Fruit fly (Drosophila melanogaster) whole organism, wandering third instar larva: ENCODE measurements around the gene nur.

ENCODE experiments used
- Abd-B ChIP-seq: fragments of >200 bp; optimal IDR thresholded peaks from 2 replicates; lab custom pipeline; 2017; ENCODE audit warnings: missing biosample characterization, missing genetic modification characterization
- CG32264 ChIP-seq: fragments of 200-800 bp; sonication (Bioruptor generic); optimal IDR thresholded peaks from 2 replicates; lab custom pipeline; 2016; ENCODE audit warnings: missing biosample characterization, missing genetic modification characterization
- CrebA ChIP-seq: fragments of 200-800 bp; sonication (Bioruptor generic); optimal IDR thresholded peaks from 2 replicates; lab custom pipeline; 2016; ENCODE audit warnings: missing biosample characterization, mild to moderate bottlenecking, missing genetic modification characterization, borderline replicate concordance
- Dfd ChIP-seq: fragments of >200 bp; optimal IDR thresholded peaks from 2 replicates; lab custom pipeline; 2017; ENCODE audit warnings: missing biosample characterization, missing genetic modification characterization
- Dif ChIP-seq: fragments of 200-275, 200-300 bp; sonication (Bioruptor generic); optimal IDR thresholded peaks from 2 replicates; lab custom pipeline; 2018; ENCODE audit warnings: missing biosample characterization, missing genetic modification characterization; ENCODE audit not compliant: partially characterized antibody
- HLH106 ChIP-seq: fragments of 200-800 bp; optimal IDR thresholded peaks from 3 replicates; lab custom pipeline; 2019; ENCODE audit warnings: missing biosample characterization, mild to moderate bottlenecking, missing genetic modification characterization, moderate library complexity
- Hnf4 ChIP-seq: fragments of 200-800 bp; sonication (Bioruptor generic); optimal IDR thresholded peaks from 2 replicates; lab custom pipeline; 2016; ENCODE audit warnings: missing biosample characterization, mild to moderate bottlenecking, missing genetic modification characterization
- Hr78 ChIP-seq: fragments of >200 bp; optimal IDR thresholded peaks from 2 replicates; lab custom pipeline; 2017; ENCODE audit warnings: missing biosample characterization, missing genetic modification characterization
- Hr83 ChIP-seq: fragments of 200-300 bp; sonication (Bioruptor generic); optimal IDR thresholded peaks from 2 replicates; lab custom pipeline; 2016; ENCODE audit warnings: missing biosample characterization, mild to moderate bottlenecking, missing genetic modification characterization, moderate library complexity; ENCODE audit not compliant: poor library complexity, severe bottlenecking
- Jra ChIP-seq: sonication (Bioruptor generic); optimal IDR thresholded peaks from 2 replicates; lab custom pipeline; 2016; ENCODE audit warnings: missing biosample characterization, missing genetic modification characterization
- Mio ChIP-seq: sonication (Bioruptor generic); optimal IDR thresholded peaks from 2 replicates; lab custom pipeline; 2016; ENCODE audit warnings: missing biosample characterization, missing genetic modification characterization
- Myc ChIP-seq: fragments of >200 bp; optimal IDR thresholded peaks from 2 replicates; lab custom pipeline; 2017
- N ChIP-seq: fragments of >200 bp; optimal IDR thresholded peaks from 2 replicates; lab custom pipeline; 2018; ENCODE audit warnings: missing biosample characterization, missing external identifiers, missing genetic modification characterization
- Rel ChIP-seq, 2 experiments: fragments of 200-800 bp; sonication (Bioruptor generic) in 1 of 2; optimal IDR thresholded peaks; 2 replicates in 1 of 2; 3 replicates in 1 of 2; lab custom pipeline; 2016 to 2019; ENCODE audit warnings: mild to moderate bottlenecking in 2 of 2, missing biosample characterization in 2 of 2, missing genetic modification characterization in 2 of 2, moderate library complexity in 1 of 2
- Sp1 ChIP-seq: fragments of 200-800 bp; sonication (Bioruptor generic); optimal IDR thresholded peaks from 3 replicates; lab custom pipeline; 2019; ENCODE audit warnings: missing biosample characterization, mild to moderate bottlenecking, missing genetic modification characterization, moderate library complexity
- Vsx2 ChIP-seq: fragments of 200-300, 225-300 bp; sonication (Bioruptor generic); optimal IDR thresholded peaks from 2 replicates; lab custom pipeline; 2018; ENCODE audit warnings: missing biosample characterization, missing genetic modification characterization; ENCODE audit not compliant: partially characterized antibody
- br ChIP-seq: fragments of 200-800 bp; sonication (Bioruptor generic); optimal IDR thresholded peaks from 2 replicates; lab custom pipeline; 2016; ENCODE audit warnings: missing biosample characterization, missing genetic modification characterization
- brk ChIP-seq: fragments of 200-800 bp; sonication (Bioruptor generic); optimal IDR thresholded peaks from 2 replicates; lab custom pipeline; 2016; ENCODE audit warnings: missing biosample characterization, mild to moderate bottlenecking, missing genetic modification characterization
- dl ChIP-seq, 2 experiments: fragments of 175-275, 200-275 bp in 1 of 2; fragments of 200-275 bp in 1 of 2; sonication (Bioruptor generic); optimal IDR thresholded peaks; lab custom pipeline; 2018; ENCODE audit warnings: mild to moderate bottlenecking in 2 of 2, missing biosample characterization in 2 of 2, missing genetic modification characterization in 2 of 2, moderate library complexity in 2 of 2; ENCODE audit not compliant: partially characterized antibody in 2 of 2, insufficient read depth in 1 of 2
- dmrt93B ChIP-seq: fragments of 200-800 bp; sonication (Bioruptor generic); optimal IDR thresholded peaks from 2 replicates; lab custom pipeline; 2018; ENCODE audit warnings: missing biosample characterization, mild to moderate bottlenecking, missing genetic modification characterization
- dsf ChIP-seq: sonication (Bioruptor generic); optimal IDR thresholded peaks from 2 replicates; lab custom pipeline; 2016; ENCODE audit warnings: missing biosample characterization, missing genetic modification characterization, borderline replicate concordance
- foxo ChIP-seq, 2 experiments: fragments of 200-800 bp; sonication (Bioruptor generic); optimal IDR thresholded peaks; 2 replicates in 1 of 2; 3 replicates in 1 of 2; lab custom pipeline; 2016 to 2017; ENCODE audit warnings: missing biosample characterization in 2 of 2, missing genetic modification characterization in 2 of 2
- fru ChIP-seq: fragments of 200-800 bp; sonication (Bioruptor generic); optimal IDR thresholded peaks from 3 replicates; lab custom pipeline; 2016; ENCODE audit warnings: missing biosample characterization, mild to moderate bottlenecking, missing genetic modification characterization
- h ChIP-seq: fragments of 200-800 bp; sonication (Bioruptor generic); optimal IDR thresholded peaks from 3 replicates; lab custom pipeline; 2016; ENCODE audit warnings: missing biosample characterization, mild to moderate bottlenecking, missing genetic modification characterization
- jim ChIP-seq: fragments of 175-275, 200-325 bp; sonication (Bioruptor generic); optimal IDR thresholded peaks from 2 replicates; lab custom pipeline; 2016; ENCODE audit warnings: missing biosample characterization, mild to moderate bottlenecking, missing genetic modification characterization
- lola ChIP-seq: fragments of >200 bp; optimal IDR thresholded peaks from 2 replicates; lab custom pipeline; 2017; ENCODE audit warnings: missing biosample characterization, missing genetic modification characterization
- pan ChIP-seq: fragments of >200 bp; optimal IDR thresholded peaks from 2 replicates; lab custom pipeline; 2017
- psq ChIP-seq: fragments of 200-800 bp; sonication (Bioruptor generic); optimal IDR thresholded peaks from 3 replicates; lab custom pipeline; 2017; ENCODE audit warnings: missing biosample characterization, mild to moderate bottlenecking, missing genetic modification characterization, moderate library complexity
- rgr ChIP-seq: fragments of 200-800 bp; sonication (Bioruptor generic); optimal IDR thresholded peaks from 3 replicates; lab custom pipeline; 2016; ENCODE audit warnings: missing biosample characterization, mild to moderate bottlenecking, missing genetic modification characterization
- sage ChIP-seq: fragments of 200-800 bp; sonication (Bioruptor generic); optimal IDR thresholded peaks from 2 replicates; lab custom pipeline; 2016; ENCODE audit warnings: missing biosample characterization, mild to moderate bottlenecking, missing genetic modification characterization
- sv ChIP-seq: fragments of 200-800 bp; sonication (Bioruptor generic); optimal IDR thresholded peaks from 3 replicates; lab custom pipeline; 2016; ENCODE audit warnings: missing biosample characterization, missing genetic modification characterization
- tai ChIP-seq: sonication (Bioruptor generic); optimal IDR thresholded peaks from 2 replicates; lab custom pipeline; 2016; ENCODE audit warnings: missing biosample characterization, missing genetic modification characterization
- usp ChIP-seq: fragments of >200 bp; optimal IDR thresholded peaks from 2 replicates; lab custom pipeline; 2017; ENCODE audit warnings: missing biosample characterization, missing genetic modification characterization
- woc ChIP-seq: sonication (Bioruptor generic); optimal IDR thresholded peaks from 2 replicates; lab custom pipeline; 2016; ENCODE audit warnings: missing biosample characterization, mild to moderate bottlenecking, missing genetic modification characterization

The nur gene

DNA sequence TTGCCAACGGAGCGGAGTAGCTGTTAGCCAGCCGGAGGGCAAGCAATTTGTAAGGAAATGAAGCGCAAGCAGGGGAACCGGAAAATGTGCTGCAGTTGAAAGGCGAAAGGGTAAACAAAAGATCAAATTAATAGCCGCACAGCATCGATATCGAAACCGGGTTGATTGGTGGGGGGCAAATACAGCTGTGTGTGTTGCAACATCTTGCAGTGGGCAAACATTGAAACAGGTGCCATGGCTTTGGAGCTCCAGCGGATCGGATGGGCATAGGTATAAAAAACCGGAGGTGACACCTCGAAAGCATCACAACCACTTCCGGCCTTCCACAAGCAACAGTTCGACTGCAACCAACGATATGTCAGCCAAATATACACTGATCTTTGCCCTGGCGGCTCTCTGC lies at the start of gene nur:
TSS of gene nur (plus strand) at position 301 of the 400 bp plus-strand sequence.
- TF ChIP-seq rgr (GFP tag; lab: Kevin White, UChicago) (no peak), tai (no peak), CrebA (GFP tag; lab: Kevin White, UChicago) (no peak), usp (GFP tag; lab: Kevin White, UChicago) (no peak), pan (lab: Kevin White, UChicago) (no peak), h (GFP tag; lab: Kevin White, UChicago) (no peak), Sp1 (GFP tag; lab: Kevin White, UChicago) (no peak), Rel (GFP tag; optimal IDR thresholded peaks at IDR 0.05; lab: Kevin White, UChicago) (no peak), Rel (tag; optimal IDR thresholded peaks at IDR 0.05; lab: Kevin White, UChicago) (no peak), Vsx2 (GFP tag; lab: Kevin White, UChicago) (no peak), brk (GFP tag; lab: Kevin White, UChicago) (no peak)

DNA sequence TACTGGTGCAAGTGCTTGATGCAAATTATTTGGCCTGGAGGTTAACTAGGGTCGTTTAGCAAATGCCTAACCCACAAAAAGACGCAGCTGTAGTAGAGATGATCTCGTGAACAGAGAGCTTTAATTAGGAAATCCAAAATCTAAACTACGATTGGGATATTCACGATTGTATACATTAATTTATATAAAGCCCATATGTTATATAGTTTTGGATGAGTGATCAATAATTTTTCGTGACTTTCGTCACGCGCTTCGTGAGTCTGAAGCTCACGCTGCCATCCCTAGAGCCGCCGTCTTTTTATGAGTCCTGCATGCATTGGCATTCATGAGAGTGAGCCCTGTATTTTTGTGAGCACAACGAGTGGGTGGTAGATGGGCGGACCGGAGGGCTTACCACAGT lies 36.9 kb upstream of the nur start:
- TF ChIP-seq Abd-B (GFP tag; lab: Kevin White, UChicago) = no peak
- TF ChIP-seq N (GFP tag; lab: Kevin White, UChicago) = no peak
- no peak for TF ChIP-seq dsf
- TF ChIP-seq Rel (GFP tag; optimal IDR thresholded peaks at IDR 0.05; lab: Kevin White, UChicago) = no peak
- no peak for TF ChIP-seq Rel (tag; optimal IDR thresholded peaks at IDR 0.05; lab: Kevin White, UChicago)
- no peak for TF ChIP-seq rgr (GFP tag; lab: Kevin White, UChicago)
- no peak for TF ChIP-seq psq (GFP tag; lab: Kevin White, UChicago)
- TF ChIP-seq sage = no peak
- no peak for TF ChIP-seq woc (GFP tag; lab: Kevin White, UChicago)
- no peak for TF ChIP-seq Hr78 (GFP tag; lab: Kevin White, UChicago)
- TF ChIP-seq CG32264 (GFP tag; lab: Kevin White, UChicago) = no peak
- TF ChIP-seq pan (lab: Kevin White, UChicago) = no peak
- peak; percentile 21 for TF ChIP-seq fru (GFP tag; lab: Kevin White, UChicago)
- no peak for TF ChIP-seq Dfd
- no peak for TF ChIP-seq tai
- TF ChIP-seq Jra (GFP tag; lab: Kevin White, UChicago) = no peak
- no peak for TF ChIP-seq jim (GFP tag; lab: Kevin White, UChicago)
- TF ChIP-seq brk (GFP tag; lab: Kevin White, UChicago) = no peak
- TF ChIP-seq sv (GFP tag; lab: Kevin White, UChicago) = no peak
- no peak for TF ChIP-seq dl (GFP tag; optimal IDR thresholded peaks at IDR 0.05; lab: Kevin White, UChicago; ENCODE audit: insufficient read depth in 1 of 2, partially characterized antibody in 2 of 2)
- no peak for TF ChIP-seq lola (GFP tag; lab: Kevin White, UChicago)
- no peak for TF ChIP-seq Hnf4 (GFP tag; lab: Kevin White, UChicago)
- TF ChIP-seq HLH106 (tag; lab: Kevin White, UChicago) = peak; percentile 11
- no peak for TF ChIP-seq Mio (GFP tag; lab: Kevin White, UChicago)
- TF ChIP-seq Dif (GFP tag; lab: Kevin White, UChicago) = no peak
- no peak for TF ChIP-seq dmrt93B (GFP tag; lab: Kevin White, UChicago)
- TF ChIP-seq foxo (GFP tag; optimal IDR thresholded peaks at IDR 0.05; lab: Kevin White, UChicago) = peak in 1 of 2 experiments; percentile 11
- TF ChIP-seq h (GFP tag; lab: Kevin White, UChicago) = peak; percentile 28
- no peak for TF ChIP-seq Myc (lab: Kevin White, UChicago)
- TF ChIP-seq Sp1 (GFP tag; lab: Kevin White, UChicago) = no peak
- TF ChIP-seq Hr83 = no peak
- TF ChIP-seq, all 38 proteins: peak for 4

DNA sequence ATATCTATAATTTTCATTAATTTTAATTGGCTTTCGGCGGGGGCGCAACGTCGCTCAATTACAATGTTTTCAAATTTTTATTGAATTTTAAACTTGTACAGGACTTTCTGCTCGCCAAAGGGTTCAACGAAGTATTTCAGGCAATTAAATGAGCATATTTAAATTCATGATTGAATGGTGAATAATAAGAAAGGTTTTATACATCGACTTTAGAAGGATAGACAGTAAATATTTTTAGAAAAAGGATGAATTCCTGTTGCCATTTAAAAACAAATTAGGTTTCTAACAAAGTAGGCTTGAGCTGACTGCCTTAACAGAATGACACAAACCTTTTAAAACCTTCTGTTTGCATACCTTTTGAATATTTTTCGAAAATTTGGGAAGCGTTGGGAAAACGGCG lies 28.0 kb upstream of the nur start, which contains the start of gene Gpo3:
TSS of gene Gpo3 (plus strand) at position 301 of the 400 bp plus-strand sequence.
- TF ChIP-seq Mio (GFP tag; lab: Kevin White, UChicago) (no peak), fru (GFP tag; lab: Kevin White, UChicago) (no peak), dl (GFP tag; optimal IDR thresholded peaks at IDR 0.05; lab: Kevin White, UChicago; ENCODE audit: insufficient read depth in 1 of 2, partially characterized antibody in 2 of 2) (no peak), Sp1 (GFP tag; lab: Kevin White, UChicago) (no peak), sv (GFP tag; lab: Kevin White, UChicago) (no peak), tai (no peak), br (GFP tag; lab: Kevin White, UChicago) (no peak), Hnf4 (GFP tag; lab: Kevin White, UChicago) (no peak)
